Worm (Caenorhabditis elegans) whole organism, L4 larva: Measurements from ENCODE around the gene mrps-23.

Experiments
- D1046.2 ChIP-seq: fragments of 200-800 bp; sonication (Bioruptor generic); IDR thresholded peaks from 2 replicates; pipeline ENCODE4 v1.3.6; 2022; ENCODE audit warnings: missing genetic modification characterization, missing compliant biosample characterization
- F37D6.2 ChIP-seq: sonication (generic microtip); optimal IDR thresholded peaks from 2 replicates; lab custom pipeline; 2016; ENCODE audit warnings: mild to moderate bottlenecking, missing genetic modification characterization, missing compliant biosample characterization
- T20F7.1 ChIP-seq: fragments of 200-800 bp; sonication (Bioruptor generic); optimal IDR thresholded peaks from 2 replicates; lab custom pipeline; 2018; ENCODE audit warnings: mild to moderate bottlenecking, missing genetic modification characterization, missing compliant biosample characterization
- Y48G9A.11 ChIP-seq: fragments of 200-800 bp; sonication (Bioruptor generic); IDR thresholded peaks from 2 replicates; pipeline ENCODE4 v1.3.6; 2022; ENCODE audit warnings: missing genetic modification reagents, missing genetic modification characterization, missing compliant biosample characterization
- Y5F2A.4 ChIP-seq: fragments of 200-800 bp; sonication (Bioruptor generic); optimal IDR thresholded peaks from 2 replicates; lab custom pipeline; 2018; ENCODE audit warnings: mild to moderate bottlenecking, missing genetic modification characterization, missing compliant biosample characterization
- ZK337.2 ChIP-seq: fragments of 200-800 bp; sonication (Bioruptor generic); IDR thresholded peaks from 2 replicates; pipeline ENCODE4 v1.3.6; 2022; ENCODE audit warnings: missing genetic modification reagents, missing genetic modification characterization, missing compliant biosample characterization
- aha-1 ChIP-seq: fragments of 150-350 bp; peaks from one replicate; lab custom pipeline; 2014; ENCODE audit warnings: missing biosample characterization, missing genetic modification characterization
- arid-1 ChIP-seq: fragments of 200-800 bp; sonication (Bioruptor generic); conservative IDR thresholded peaks from 2 replicates; pipeline ENCODE4 v1.3.6; 2022; ENCODE audit warnings: missing genetic modification reagents, missing genetic modification characterization, missing compliant biosample characterization
- attf-4 ChIP-seq: sonication (generic microtip); optimal IDR thresholded peaks from 3 replicates; lab custom pipeline; 2017; ENCODE audit warnings: missing biosample characterization, missing genetic modification characterization
- ctbp-1 ChIP-seq: fragments of 200-800 bp; sonication (Bioruptor generic); IDR thresholded peaks from 2 replicates; pipeline ENCODE4 v1.3.6; 2022; ENCODE audit warnings: missing genetic modification reagents, missing genetic modification characterization, missing compliant biosample characterization
- daf-19 ChIP-seq: fragments of 200-800 bp; sonication (Bioruptor generic); conservative IDR thresholded peaks from 2 replicates; pipeline ENCODE4 v1.3.6; 2022; ENCODE audit warnings: missing genetic modification characterization, missing compliant biosample characterization
- dmd-9 ChIP-seq: fragments of 200-800 bp; sonication (Bioruptor generic); IDR thresholded peaks from 2 replicates; pipeline ENCODE4 v1.3.6; 2022; ENCODE audit warnings: missing genetic modification reagents, missing genetic modification characterization, missing compliant biosample characterization
- dve-1 ChIP-seq: sonication (generic microtip); optimal IDR thresholded peaks from 2 replicates; lab custom pipeline; 2017; ENCODE audit warnings: antibody characterized with exemption, mild to moderate bottlenecking, missing genetic modification characterization, missing compliant biosample characterization; ENCODE audit not compliant: insufficient read depth
- egl-43 ChIP-seq: fragments of 200-800 bp; sonication (Bioruptor generic); IDR thresholded peaks from 2 replicates; pipeline ENCODE4 v1.3.6; 2022; ENCODE audit warnings: missing genetic modification reagents, missing genetic modification characterization, missing compliant biosample characterization
- gei-8 ChIP-seq: fragments of 200-800 bp; sonication (Bioruptor generic); optimal IDR thresholded peaks from 2 replicates; lab custom pipeline; 2018; ENCODE audit warnings: mild to moderate bottlenecking, missing genetic modification characterization, missing compliant biosample characterization
- hlh-30 ChIP-seq: sonication (generic microtip); optimal IDR thresholded peaks from 2 replicates; lab custom pipeline; 2017; ENCODE audit warnings: antibody characterized with exemption, mild to moderate bottlenecking, missing genetic modification characterization, missing compliant biosample characterization; ENCODE audit not compliant: insufficient read depth
- jun-1 ChIP-seq: fragments of 150-350 bp; optimal IDR thresholded peaks from 2 replicates; lab custom pipeline; 2014; ENCODE audit warnings: missing biosample characterization, missing genetic modification reagents, missing genetic modification characterization
- lin-15B ChIP-seq: fragments of 150-350 bp; sonication (generic microtip); optimal IDR thresholded peaks from 3 replicates; lab custom pipeline; 2014; ENCODE audit warnings: missing biosample characterization, missing genetic modification characterization
- lin-29 ChIP-seq: fragments of 200-800 bp; sonication (Bioruptor generic); IDR thresholded peaks from 2 replicates; pipeline ENCODE4 v1.3.6; 2022; ENCODE audit warnings: missing genetic modification reagents, missing genetic modification characterization, missing compliant biosample characterization
- lin-38 ChIP-seq: fragments of 200-800 bp; sonication (Bioruptor generic); IDR thresholded peaks from 2 replicates; pipeline ENCODE4 v1.3.6; 2022; ENCODE audit warnings: missing genetic modification reagents, missing genetic modification characterization, missing compliant biosample characterization
- lsy-2 ChIP-seq, 2 experiments: fragments of 150-350 bp in 1 of 2; sonication (generic microtip) in 1 of 2; optimal IDR thresholded peaks; 2 replicates each; lab custom pipeline; 2014 to 2017; ENCODE audit warnings: missing biosample characterization in 2 of 2, missing genetic modification characterization in 2 of 2
- madf-9 ChIP-seq: fragments of 200-800 bp; sonication (Bioruptor generic); conservative IDR thresholded peaks from 2 replicates; pipeline ENCODE4 v1.3.6; 2022; ENCODE audit warnings: missing genetic modification reagents, missing genetic modification characterization, missing compliant biosample characterization
- mdl-1 ChIP-seq, 2 experiments: fragments of 150-350 bp in 1 of 2; sonication (generic microtip) in 1 of 2; optimal IDR thresholded peaks; 2 replicates each; lab custom pipeline; 2014 to 2017; ENCODE audit warnings: missing biosample characterization in 2 of 2, missing genetic modification characterization in 2 of 2
- mep-1 ChIP-seq: fragments of 150-350 bp; sonication (generic microtip); optimal IDR thresholded peaks from 3 replicates; lab custom pipeline; 2014; ENCODE audit warnings: missing biosample characterization, missing genetic modification characterization
- mxl-3 ChIP-seq: fragments of 200-800 bp; sonication (Bioruptor generic); optimal IDR thresholded peaks from 2 replicates; lab custom pipeline; 2018; ENCODE audit warnings: mild to moderate bottlenecking, missing genetic modification characterization, missing compliant biosample characterization
- nhr-237 ChIP-seq: sonication (generic microtip); optimal IDR thresholded peaks from 2 replicates; lab custom pipeline; 2017; ENCODE audit warnings: missing biosample characterization, missing genetic modification characterization
- nhr-25 ChIP-seq: sonication (generic microtip); optimal IDR thresholded peaks from 2 replicates; lab custom pipeline; 2017; ENCODE audit warnings: missing genetic modification characterization, mild to moderate bottlenecking, missing compliant biosample characterization, antibody characterized with exemption, moderate library complexity, borderline replicate concordance; ENCODE audit not compliant: insufficient read depth
- nhr-28 ChIP-seq: fragments of 150-350 bp; optimal IDR thresholded peaks from 2 replicates; lab custom pipeline; 2014; ENCODE audit warnings: missing biosample characterization, missing genetic modification characterization
- nhr-41 ChIP-seq: fragments of 200-800 bp; sonication (Bioruptor generic); IDR thresholded peaks from 2 replicates; pipeline ENCODE4 v1.3.6; 2022; ENCODE audit warnings: missing genetic modification reagents, missing genetic modification characterization, missing compliant biosample characterization
- nhr-6 ChIP-seq: fragments of 150-350 bp; optimal IDR thresholded peaks from 2 replicates; lab custom pipeline; 2014; ENCODE audit warnings: missing biosample characterization, missing genetic modification characterization
- nhr-77 ChIP-seq: fragments of 150-350 bp; optimal IDR thresholded peaks from 2 replicates; lab custom pipeline; 2014; ENCODE audit warnings: missing biosample characterization, missing genetic modification characterization
- snpc-1.2 ChIP-seq: fragments of 200-800 bp; sonication (Bioruptor generic); IDR thresholded peaks from 2 replicates; pipeline ENCODE4 v1.3.6; 2022; ENCODE audit warnings: missing genetic modification reagents, missing genetic modification characterization, missing compliant biosample characterization
- spr-1 ChIP-seq: sonication (generic microtip); optimal IDR thresholded peaks from 2 replicates; lab custom pipeline; 2016; ENCODE audit warnings: mild to moderate bottlenecking, missing genetic modification characterization, missing compliant biosample characterization
- unc-130 ChIP-seq: sonication (generic microtip); optimal IDR thresholded peaks from 2 replicates; lab custom pipeline; 2016; ENCODE audit warnings: missing genetic modification reagents, missing genetic modification characterization, missing compliant biosample characterization
- unc-62 ChIP-seq, 3 experiments: fragments of 150-350 bp in 1 of 3; sonication (generic microtip); optimal IDR thresholded peaks in 2 of 3; peaks in 1 of 3; 1 replicate in 1 of 3; 2 replicates in 2 of 3; lab custom pipeline; 2014 to 2017; ENCODE audit warnings: missing biosample characterization in 3 of 3, missing genetic modification characterization in 3 of 3, missing genetic modification reagents in 3 of 3, missing genotype in 1 of 3
- zag-1 ChIP-seq: fragments of 150-350 bp; optimal IDR thresholded peaks from 2 replicates; lab custom pipeline; 2014; ENCODE audit warnings: missing biosample characterization, missing genetic modification characterization
- zfp-3 ChIP-seq: fragments of 200-800 bp; sonication (Bioruptor generic); conservative IDR thresholded peaks from 2 replicates; pipeline ENCODE4 v1.3.6; 2022; ENCODE audit warnings: missing genetic modification reagents, missing genetic modification characterization, missing compliant biosample characterization
- zip-11 ChIP-seq: fragments of 200-800 bp; sonication (Bioruptor generic); IDR thresholded peaks from 2 replicates; pipeline ENCODE4 v1.3.6; 2022; ENCODE audit warnings: missing genetic modification characterization, missing compliant biosample characterization
- zip-2 ChIP-seq: fragments of 150-350 bp; optimal IDR thresholded peaks from 2 replicates; lab custom pipeline; 2014; ENCODE audit warnings: missing biosample characterization, missing genetic modification characterization
- ztf-11 ChIP-seq: fragments of 150-350 bp; optimal IDR thresholded peaks from 2 replicates; lab custom pipeline; 2014; ENCODE audit warnings: missing biosample characterization, missing genetic modification characterization
- ztf-7 ChIP-seq: fragments of 150-350 bp; optimal IDR thresholded peaks from 2 replicates; lab custom pipeline; 2014; ENCODE audit warnings: missing biosample characterization, missing genetic modification characterization

mrps-23 gene

ce11 chrIII:9504347-9504746, 19.1 kb downstream of the mrps-23 start:
- no peak for TF ChIP-seq Y5F2A.4 (GFP tag; lab: Kevin White, UChicago)
- no peak for TF ChIP-seq nhr-25 (tag; lab: Kevin White, UChicago)
- peak; percentile 65 for TF ChIP-seq unc-130 (GFP tag; lab: Kevin White, UChicago)
- TF ChIP-seq snpc-1.2 (GFP tag; lab: Robert Waterston, UW), result peak; percentile 67; the same call in 1 of the 2 replicates
- TF ChIP-seq jun-1 (tag; lab: Kevin White, UChicago), result no peak
- no peak for TF ChIP-seq ztf-7 (tag; lab: Kevin White, UChicago)
- TF ChIP-seq ZK337.2 (GFP tag; lab: Robert Waterston, UW), result no peak
- no peak for TF ChIP-seq T20F7.1 (GFP tag; lab: Kevin White, UChicago)
- TF ChIP-seq gei-8, result no peak
- no peak for TF ChIP-seq attf-4 (tag; lab: Kevin White, UChicago)
- TF ChIP-seq nhr-6, result no peak
- TF ChIP-seq lin-38 (GFP tag; lab: Robert Waterston, UW), result peak; percentile 61
- TF ChIP-seq zip-2, result no peak
- TF ChIP-seq D1046.2 (GFP tag; lab: Robert Waterston, UW), result no peak
- TF ChIP-seq F37D6.2 (tag; lab: Kevin White, UChicago), result no peak
- TF ChIP-seq mdl-1 (tag; optimal IDR thresholded peaks at IDR 0.05; lab: Kevin White, UChicago), result no peak
- TF ChIP-seq madf-9, result no peak
- TF ChIP-seq arid-1 (GFP tag; lab: Robert Waterston, UW), result 0 out of 2 replicates have a peak, but pooled peaks have one; percentile 5
- TF ChIP-seq lsy-2 (tag; optimal IDR thresholded peaks at IDR 0.05; lab: Kevin White, UChicago), result no peak
- TF ChIP-seq dmd-9 (GFP tag; lab: Robert Waterston, UW), result 0 out of 2 replicates have a peak, but pooled peaks have one; percentile 28
- no peak for TF ChIP-seq egl-43
- TF ChIP-seq lin-29, result no peak
- peak; percentile 54; the same call in 1 of the 2 replicates for TF ChIP-seq Y48G9A.11
- TF ChIP-seq, all 104 proteins: peak for 6

ce11 chrIII:9502155-9502714, 21.2 kb downstream of the mrps-23 start:
- TF ChIP-seq daf-19 (GFP tag; lab: Robert Waterston, UW) (no peak), spr-1 (tag; lab: Kevin White, UChicago) (no peak), mdl-1 (tag; optimal IDR thresholded peaks at IDR 0.05; lab: Kevin White, UChicago) (no peak), nhr-25 (tag; lab: Kevin White, UChicago) (peak; percentile 11), aha-1 (tag; lab: Kevin White, UChicago) (peak; percentile 85), unc-62 (GFP tag; optimal IDR thresholded peaks at IDR 0.05 in 1 of 2; lab: Kevin White, UChicago) (peak in 1 of 2 experiments; percentile 96), unc-62 (tag; optimal IDR thresholded peaks at IDR 0.05; lab: Kevin White, UChicago) (no peak), zip-11 (GFP tag; lab: Robert Waterston, UW) (no peak), attf-4 (tag; lab: Kevin White, UChicago) (no peak), ctbp-1 (GFP tag; lab: Robert Waterston, UW) (no peak), lsy-2 (tag; optimal IDR thresholded peaks at IDR 0.05; lab: Kevin White, UChicago) (peak in 1 of 2 experiments; percentile 31), nhr-41 (no peak), zfp-3 (GFP tag; lab: Robert Waterston, UW) (no peak), dve-1 (tag; lab: Kevin White, UChicago) (peak; percentile 10), lin-15B (tag; lab: Kevin White, UChicago) (no peak), ztf-11 (no peak), mxl-3 (peak; percentile 33), nhr-28 (tag; lab: Kevin White, UChicago) (peak; percentile 65)

- TF ChIP-seq unc-62 (GFP tag; optimal IDR thresholded peaks at IDR 0.05 in 1 of 2; lab: Kevin White, UChicago), result peak in 1 of 2 experiments; percentile 83
- TF ChIP-seq unc-62 (tag; optimal IDR thresholded peaks at IDR 0.05; lab: Kevin White, UChicago), result no peak
- TF ChIP-seq nhr-77, result no peak
- TF ChIP-seq hlh-30, result peak; percentile 21
- peak in 1 of 2 experiments; percentile 38 for TF ChIP-seq lsy-2 (tag; optimal IDR thresholded peaks at IDR 0.05; lab: Kevin White, UChicago)
- peak; percentile 42 for TF ChIP-seq mep-1 (tag; lab: Kevin White, UChicago)
- no peak for TF ChIP-seq nhr-237 (tag; lab: Kevin White, UChicago)
- TF ChIP-seq zag-1 (tag; lab: Kevin White, UChicago), result no peak
These were observed 22.4 kb downstream of the mrps-23 start for ce11 chrIII:9501072-9501471.
